Worm (Caenorhabditis elegans) whole organism, late embryonic: Measurements from ENCODE around the gene gly-5.
"Not testable (repeated sequence)": the region's sequence is repeated elsewhere in the genome, so short reads cannot be mapped to it uniquely, and the experiment has no call there.

ENCODE experiments used
- C08G9.2 ChIP-seq: sonication (generic microtip); optimal IDR thresholded peaks from 2 replicates; lab custom pipeline; 2016; ENCODE audit warnings: mild to moderate bottlenecking, missing genetic modification characterization, moderate library complexity, missing compliant biosample characterization
- C38D4.7 ChIP-seq: fragments of 200-800 bp; sonication (Bioruptor generic); optimal IDR thresholded peaks from 2 replicates; lab custom pipeline; 2018; ENCODE audit warnings: mild to moderate bottlenecking, missing genetic modification characterization, moderate library complexity, missing compliant biosample characterization
- F13H6.1 ChIP-seq: sonication (generic microtip); optimal IDR thresholded peaks from 2 replicates; lab custom pipeline; 2016; ENCODE audit warnings: missing genetic modification characterization, missing compliant biosample characterization
- K09A11.1 ChIP-seq: sonication (generic microtip); optimal IDR thresholded peaks from 2 replicates; lab custom pipeline; 2017; ENCODE audit warnings: antibody characterized with exemption, mild to moderate bottlenecking, missing genetic modification characterization, missing compliant biosample characterization; ENCODE audit not compliant: insufficient read depth
- T23F11.4 ChIP-seq: fragments of 200-800 bp; sonication (Bioruptor generic); optimal IDR thresholded peaks from 2 replicates; lab custom pipeline; 2018; ENCODE audit warnings: mild to moderate bottlenecking, missing genetic modification characterization, missing compliant biosample characterization
- ama-1 ChIP-seq: fragments of 150-350 bp; optimal IDR thresholded peaks from 2 replicates; lab custom pipeline; 2014
- ceh-18 ChIP-seq: sonication (generic microtip); optimal IDR thresholded peaks from 2 replicates; lab custom pipeline; 2016; ENCODE audit warnings: missing genetic modification characterization, missing compliant biosample characterization
- ceh-22 ChIP-seq: sonication (generic microtip); optimal IDR thresholded peaks from 2 replicates; lab custom pipeline; 2017; ENCODE audit warnings: missing biosample characterization, missing genetic modification characterization
- ceh-30 ChIP-seq: fragments of 150-350 bp; optimal IDR thresholded peaks from 2 replicates; lab custom pipeline; 2014; ENCODE audit warnings: missing biosample characterization, missing genetic modification characterization
- ceh-31 ChIP-seq: sonication (generic microtip); optimal IDR thresholded peaks from 2 replicates; lab custom pipeline; 2016; ENCODE audit warnings: missing genetic modification characterization, missing compliant biosample characterization
- ceh-34 ChIP-seq: sonication (generic microtip); optimal IDR thresholded peaks from 2 replicates; lab custom pipeline; 2016; ENCODE audit warnings: mild to moderate bottlenecking, missing genetic modification characterization, missing compliant biosample characterization
- ceh-45 ChIP-seq: fragments of 200-800 bp; sonication (Bioruptor generic); IDR thresholded peaks from 2 replicates; pipeline ENCODE4 v1.3.6; 2022; ENCODE audit warnings: missing genetic modification reagents, missing genetic modification characterization, missing compliant biosample characterization
- ceh-48 ChIP-seq: sonication (generic microtip); optimal IDR thresholded peaks from 2 replicates; lab custom pipeline; 2016; ENCODE audit warnings: missing genetic modification characterization, inconsistent platforms, missing compliant biosample characterization
- dmd-4 ChIP-seq: sonication (generic microtip); optimal IDR thresholded peaks from 2 replicates; lab custom pipeline; 2016; ENCODE audit warnings: borderline replicate concordance, missing genetic modification characterization, missing compliant biosample characterization
- dve-1 ChIP-seq: sonication (generic microtip); optimal IDR thresholded peaks from 2 replicates; lab custom pipeline; 2017; ENCODE audit warnings: antibody characterized with exemption, mild to moderate bottlenecking, missing genetic modification characterization, missing compliant biosample characterization
- fax-1 ChIP-seq: sonication (generic microtip); optimal IDR thresholded peaks from 2 replicates; lab custom pipeline; 2016; ENCODE audit warnings: missing genotype, missing genetic modification characterization, missing compliant biosample characterization
- gmeb-2 ChIP-seq: sonication (generic microtip); optimal IDR thresholded peaks from 2 replicates; lab custom pipeline; 2016; ENCODE audit warnings: missing genetic modification characterization, inconsistent platforms, missing compliant biosample characterization
- hlh-15 ChIP-seq: sonication (generic microtip); optimal IDR thresholded peaks from 2 replicates; lab custom pipeline; 2016; ENCODE audit warnings: missing genetic modification characterization, missing compliant biosample characterization
- hlh-30 ChIP-seq: sonication (generic microtip); optimal IDR thresholded peaks from 2 replicates; lab custom pipeline; 2017; ENCODE audit warnings: antibody characterized with exemption, missing genetic modification characterization, missing compliant biosample characterization; ENCODE audit not compliant: insufficient read depth
- hlh-6 ChIP-seq: sonication (generic microtip); optimal IDR thresholded peaks from 2 replicates; lab custom pipeline; 2016; ENCODE audit warnings: missing genotype, missing genetic modification characterization, missing compliant biosample characterization
- hlh-8 ChIP-seq: sonication (generic microtip); optimal IDR thresholded peaks from 2 replicates; lab custom pipeline; 2016; ENCODE audit warnings: missing genotype, missing genetic modification characterization, missing compliant biosample characterization
- lim-6 ChIP-seq: sonication (generic microtip); optimal IDR thresholded peaks from 2 replicates; lab custom pipeline; 2016; ENCODE audit warnings: missing genetic modification characterization, missing compliant biosample characterization
- lin-11 ChIP-seq: fragments of 200-800 bp; sonication (Bioruptor generic); optimal IDR thresholded peaks from 2 replicates; lab custom pipeline; 2018; ENCODE audit warnings: mild to moderate bottlenecking, missing genetic modification characterization, missing compliant biosample characterization
- mec-3 ChIP-seq: sonication (generic microtip); optimal IDR thresholded peaks from 2 replicates; lab custom pipeline; 2016; ENCODE audit warnings: borderline replicate concordance, missing genetic modification characterization, missing compliant biosample characterization
- nfya-1 ChIP-seq: sonication (generic microtip); optimal IDR thresholded peaks from 2 replicates; lab custom pipeline; 2017; ENCODE audit warnings: missing genetic modification characterization, mild to moderate bottlenecking, missing compliant biosample characterization, antibody characterized with exemption, moderate library complexity
- nhr-11 ChIP-seq: fragments of 150-350 bp; optimal IDR thresholded peaks from 2 replicates; lab custom pipeline; 2014; ENCODE audit warnings: missing biosample characterization, missing genetic modification characterization
- nhr-232 ChIP-seq: sonication (generic microtip); optimal IDR thresholded peaks from 2 replicates; lab custom pipeline; 2016; ENCODE audit warnings: missing genetic modification characterization, missing compliant biosample characterization
- pax-1 ChIP-seq: fragments of 150-350 bp; optimal IDR thresholded peaks from 2 replicates; lab custom pipeline; 2014; ENCODE audit warnings: missing biosample characterization, missing genetic modification characterization
- pros-1 ChIP-seq: fragments of 150-350 bp; optimal IDR thresholded peaks from 2 replicates; lab custom pipeline; 2014; ENCODE audit warnings: missing biosample characterization, missing genetic modification reagents, missing genetic modification characterization
- ref-2 ChIP-seq: sonication (generic microtip); optimal IDR thresholded peaks from 2 replicates; lab custom pipeline; 2016; ENCODE audit warnings: missing genetic modification characterization, missing compliant biosample characterization
- rnt-1 ChIP-seq: sonication (generic microtip); optimal IDR thresholded peaks from 2 replicates; lab custom pipeline; 2016; ENCODE audit warnings: missing genetic modification characterization, missing compliant biosample characterization
- sox-2 ChIP-seq: fragments of 200-800 bp; sonication (Bioruptor generic); IDR thresholded peaks from 2 replicates; pipeline ENCODE4 v1.3.6; 2022; ENCODE audit warnings: missing genetic modification reagents, missing genetic modification characterization, missing compliant biosample characterization
- sox-4 ChIP-seq: sonication (generic microtip); optimal IDR thresholded peaks from 2 replicates; lab custom pipeline; 2017; ENCODE audit warnings: mild to moderate bottlenecking, missing genetic modification characterization, inconsistent platforms, missing compliant biosample characterization
- unc-3 ChIP-seq, 2 experiments: fragments of 200-800 bp in 1 of 2; sonication (Bioruptor generic) in 1 of 2; sonication (generic microtip) in 1 of 2; conservative IDR thresholded peaks in 1 of 2; optimal IDR thresholded peaks in 1 of 2; 2 replicates each; pipeline versions ENCODE4 v1.3.6 to Lab custom; 2016 to 2022; ENCODE audit warnings: missing compliant biosample characterization in 2 of 2, missing genetic modification characterization in 2 of 2, missing genetic modification reagents in 1 of 2
- unc-42 ChIP-seq: sonication (generic microtip); optimal IDR thresholded peaks from 2 replicates; lab custom pipeline; 2016; ENCODE audit warnings: missing genotype, missing genetic modification characterization, missing compliant biosample characterization
- unc-55 ChIP-seq: sonication (generic microtip); optimal IDR thresholded peaks from 2 replicates; lab custom pipeline; 2017; ENCODE audit warnings: missing biosample characterization, missing genetic modification reagents, missing genetic modification characterization
- unc-86 ChIP-seq: sonication (generic microtip); optimal IDR thresholded peaks from 2 replicates; lab custom pipeline; 2016; ENCODE audit warnings: missing genetic modification characterization, missing compliant biosample characterization
- zip-5 ChIP-seq: sonication (generic microtip); optimal IDR thresholded peaks from 2 replicates; lab custom pipeline; 2016; ENCODE audit warnings: missing genetic modification characterization, missing compliant biosample characterization
- ztf-16 ChIP-seq: sonication (generic microtip); optimal IDR thresholded peaks from 2 replicates; lab custom pipeline; 2017; ENCODE audit warnings: missing genetic modification characterization, missing compliant biosample characterization

The gly-5 gene

ce11 chrIII:13225019-13225418 lies 37.8 kb downstream of the gly-5 start (continued):
- TF ChIP-seq unc-3 (GFP tag; conservative IDR thresholded peaks at IDR 0.05; lab: Robert Waterston, UW) (0 out of 2 replicates have a peak, but pooled peaks have one; percentile 11), unc-3 (tag; optimal IDR thresholded peaks at IDR 0.05; lab: Kevin White, UChicago) (no peak), ceh-18 (tag; lab: Kevin White, UChicago) (no peak), T23F11.4 (GFP tag; lab: Kevin White, UChicago) (no peak), nhr-232 (tag; lab: Kevin White, UChicago) (peak; percentile 28), rnt-1 (tag; lab: Kevin White, UChicago) (peak; percentile 6), F13H6.1 (tag; lab: Kevin White, UChicago) (no peak), ceh-48 (tag; lab: Kevin White, UChicago) (no peak), hlh-6 (tag; lab: Kevin White, UChicago) (peak; percentile 25), hlh-30 (no peak), hlh-15 (tag; lab: Kevin White, UChicago) (no peak), C38D4.7 (GFP tag; lab: Kevin White, UChicago) (peak; percentile 68), sox-4 (peak; percentile 24), hlh-8 (tag; lab: Kevin White, UChicago) (no peak), unc-42 (no peak), ceh-45 (GFP tag; lab: Robert Waterston, UW) (no peak), unc-55 (GFP tag; lab: Kevin White, UChicago) (no peak), dmd-4 (no peak), mec-3 (tag; lab: Kevin White, UChicago) (no peak), C08G9.2 (tag; lab: Kevin White, UChicago) (peak; percentile 31), ref-2 (tag; lab: Kevin White, UChicago) (peak; percentile 24), ceh-31 (tag; lab: Kevin White, UChicago) (peak; percentile 7), fax-1 (no peak), ztf-16 (peak; percentile 26), pros-1 (tag; lab: Kevin White, UChicago) (no peak), ceh-22 (tag; lab: Kevin White, UChicago) (no peak), unc-86 (tag; lab: Kevin White, UChicago) (no peak), ceh-30 (tag; lab: Kevin White, UChicago) (no peak)

- not testable (repeated sequence) for TF ChIP-seq ceh-31 (tag; lab: Kevin White, UChicago); gmeb-2 (tag; lab: Kevin White, UChicago); K09A11.1
Observed at ce11 chrIII:13245281-13245680, 58.1 kb downstream of the gly-5 start, which contains the start of gene Y43F4A.4. Gene Y43F4A.4 (plus strand): TSS chrIII:13245581.

DNA sequence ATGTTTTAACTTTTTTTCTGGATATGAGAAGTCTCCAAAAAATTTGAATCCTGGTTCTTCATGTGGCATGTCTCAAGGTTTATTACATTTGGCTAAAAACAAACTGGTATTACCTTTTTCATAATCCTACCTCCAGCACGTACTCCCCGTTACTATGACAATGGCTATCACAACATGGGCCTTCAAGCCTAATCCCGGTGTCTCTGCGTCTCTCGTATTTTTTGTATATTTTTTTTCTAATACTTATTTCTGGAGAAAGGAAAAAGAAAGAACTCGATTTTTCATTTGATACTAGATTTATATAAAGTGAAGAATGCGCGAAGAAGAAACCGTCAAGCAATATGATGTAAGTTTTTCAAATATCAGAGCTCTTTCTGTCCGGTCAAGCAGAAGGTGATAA lies 59.1 kb downstream of the gly-5 start, which contains the start of gene anoh-1:
Gene anoh-1 (plus strand): TSS at position 301 of the 400 bp plus-strand sequence.
- TF ChIP-seq hlh-8 (tag; lab: Kevin White, UChicago) (no peak), dve-1 (tag; lab: Kevin White, UChicago) (no peak), fax-1 (no peak), zip-5 (tag; lab: Kevin White, UChicago) (no peak), nhr-11 (tag; lab: Kevin White, UChicago) (no peak), ceh-18 (tag; lab: Kevin White, UChicago) (no peak), pax-1 (tag; lab: Kevin White, UChicago) (no peak), sox-2 (GFP tag; lab: Robert Waterston, UW) (no peak), ceh-22 (tag; lab: Kevin White, UChicago) (no peak), unc-86 (tag; lab: Kevin White, UChicago) (no peak), lim-6 (tag; lab: Kevin White, UChicago) (no peak), mec-3 (tag; lab: Kevin White, UChicago) (no peak), ama-1 (no peak), lin-11 (no peak), nfya-1 (tag; lab: Kevin White, UChicago) (no peak), ceh-34 (tag; lab: Kevin White, UChicago) (no peak)
- TF ChIP-seq, all 69 proteins: peak for 0
